Fruit fly (Drosophila melanogaster): Measurements from ENCODE around the gene Pdp.

Pdp gene

dm6 chrX:7708942-7709707 is 25.3 kb downstream of the Pdp start, which contains the start of gene CHES-1-like (continued):
- TF ChIP-seq CG6654 (GFP tag; optimal IDR thresholded peaks at IDR 0.05), result peak; percentile 79
- peak; percentile 88 for TF ChIP-seq CG8089 (GFP tag; optimal IDR thresholded peaks at IDR 0.05)
- TF ChIP-seq CG3995 (GFP tag; optimal IDR thresholded peaks at IDR 0.05), result peak; percentile 40
- TF ChIP-seq Doc3 (GFP tag; IDR thresholded peaks at IDR 0.05; ENCODE audit: partially characterized antibody), result no peak
- TF ChIP-seq cad (GFP tag; optimal IDR thresholded peaks at IDR 0.05), result no peak
- peak; percentile 93 for TF ChIP-seq shn (GFP tag; optimal IDR thresholded peaks at IDR 0.05)
- no peak; the same call in 2 of the 3 replicates for TF ChIP-seq CG6175 (GFP tag; IDR thresholded peaks at IDR 0.05)
- TF ChIP-seq amos (GFP tag; IDR thresholded peaks at IDR 0.05; ENCODE audit: partially characterized antibody), result no peak
- TF ChIP-seq CG7372 (GFP tag; IDR thresholded peaks at IDR 0.05), result peak; percentile 72; the same call in 1 of the 2 replicates
- peak; percentile 81 for TF ChIP-seq CG8944 (GFP tag; optimal IDR thresholded peaks at IDR 0.05)
- no peak for TF ChIP-seq pfk (GFP tag; optimal IDR thresholded peaks at IDR 0.05)
- TF ChIP-seq her (GFP tag; optimal IDR thresholded peaks at IDR 0.05), result peak; percentile 85
- TF ChIP-seq vnd (GFP tag; IDR thresholded peaks at IDR 0.05; ENCODE audit: partially characterized antibody), result 0 out of 3 replicates have a peak, but pooled peaks have one; percentile 36
- no peak for TF ChIP-seq CG4360 (GFP tag; IDR thresholded peaks at IDR 0.05)
- peak; percentile 91 for TF ChIP-seq CG3281 (GFP tag; optimal IDR thresholded peaks at IDR 0.05)
- no peak for TF ChIP-seq CG15479 (GFP tag; optimal IDR thresholded peaks at IDR 0.05)
- TF ChIP-seq inv (GFP tag; IDR thresholded peaks at IDR 0.05; ENCODE audit: partially characterized antibody), result peak; percentile 21; the same call in 1 of the 2 replicates
- no peak for TF ChIP-seq CG34224 (GFP tag; IDR thresholded peaks at IDR 0.05; ENCODE audit: partially characterized antibody)
- peak; percentile 86 for TF ChIP-seq en (GFP tag; optimal IDR thresholded peaks at IDR 0.05)
- TF ChIP-seq Dref (GFP tag; IDR thresholded peaks at IDR 0.05), result no peak
- TF ChIP-seq salm (tag; optimal IDR thresholded peaks at IDR 0.05), result peak; percentile 74
- peak in 1 of 2 experiments; percentile 99 for TF ChIP-seq eve (GFP tag; optimal IDR thresholded peaks at IDR 0.05)
- peak; percentile 83 for TF ChIP-seq Drgx (GFP tag; IDR thresholded peaks at IDR 0.05)
- no peak for TF ChIP-seq CG1832 (GFP tag; optimal IDR thresholded peaks at IDR 0.05)
- peak; percentile 74 for TF ChIP-seq oc (tag; optimal IDR thresholded peaks at IDR 0.05)
- peak; percentile 91 for TF ChIP-seq HHEX (GFP tag; optimal IDR thresholded peaks at IDR 0.05)
- peak; percentile 94 for TF ChIP-seq gem (tag; optimal IDR thresholded peaks at IDR 0.05)
- TF ChIP-seq CG12391 (tag; optimal IDR thresholded peaks at IDR 0.05), result peak; percentile 89
- peak; percentile 53 for TF ChIP-seq MBD-R2 (GFP tag; IDR thresholded peaks at IDR 0.05)
- peak; percentile 18; the same call in 1 of the 2 replicates for TF ChIP-seq dan (GFP tag; IDR thresholded peaks at IDR 0.05)
- peak; percentile 90 for TF ChIP-seq cwo (GFP tag; optimal IDR thresholded peaks at IDR 0.05)
- TF ChIP-seq rib (GFP tag; IDR thresholded peaks at IDR 0.05), result no peak
- TF ChIP-seq HLH4C (GFP tag; IDR thresholded peaks at IDR 0.05; ENCODE audit: partially characterized antibody), result peak; percentile 39; the same call in 1 of the 3 replicates
- peak; percentile 51; the same call in 1 of the 2 replicates for TF ChIP-seq CG8765 (GFP tag; IDR thresholded peaks at IDR 0.05)
- TF ChIP-seq CG34422 (GFP tag; IDR thresholded peaks at IDR 0.05), result peak; percentile 69; the same call in 1 of the 3 replicates
- no peak for TF ChIP-seq D (optimal IDR thresholded peaks at IDR 0.05)
- TF ChIP-seq D (GFP tag; optimal IDR thresholded peaks at IDR 0.05), result peak; percentile 94
- TF ChIP-seq B-H1 (GFP tag; IDR thresholded peaks at IDR 0.05), result peak; percentile 68
- TF ChIP-seq Xrp1 (GFP tag; IDR thresholded peaks at IDR 0.05), result peak; percentile 85
- TF ChIP-seq CG31224 (GFP tag; IDR thresholded peaks at IDR 0.05), result peak; percentile 71
- peak; percentile 58 for TF ChIP-seq Hmx (GFP tag; optimal IDR thresholded peaks at IDR 0.05)
- TF ChIP-seq Ptx1 (GFP tag; IDR thresholded peaks at IDR 0.05), result peak; percentile 87
- TF ChIP-seq Atf3 (GFP tag; optimal IDR thresholded peaks at IDR 0.05), result peak; percentile 83
- peak; percentile 83 for TF ChIP-seq Myb (GFP tag; optimal IDR thresholded peaks at IDR 0.05)
- peak; percentile 69 for TF ChIP-seq ro (GFP tag; IDR thresholded peaks at IDR 0.05)
- peak; percentile 93 for TF ChIP-seq Sox102F (GFP tag; optimal IDR thresholded peaks at IDR 0.05)
- TF ChIP-seq bigmax (GFP tag; optimal IDR thresholded peaks at IDR 0.05), result no peak
- no peak for TF ChIP-seq pzg (GFP tag; optimal IDR thresholded peaks at IDR 0.05)
- peak; percentile 74 for TF ChIP-seq Dip3 (GFP tag; optimal IDR thresholded peaks at IDR 0.05)
